Fruit fly (Drosophila melanogaster) whole organism, embryonic: ENCODE results near the gene sordd2.

Experiments
- ATbp ChIP-seq: fragments of 200-800 bp; sonication (Bioruptor generic); optimal IDR thresholded peaks from 2 replicates; lab custom pipeline; 2017; ENCODE audit warnings: missing biosample characterization, mild to moderate bottlenecking, missing genetic modification characterization, missing genetic modification reagents
- Atf-2 ChIP-seq: fragments of 200-800 bp; sonication (Bioruptor generic); optimal IDR thresholded peaks from 2 replicates; lab custom pipeline; 2016; ENCODE audit warnings: missing biosample characterization, missing genetic modification characterization
- Bgb ChIP-seq: fragments of 200-800 bp; sonication (Bioruptor generic); IDR thresholded peaks from 2 replicates; pipeline ENCODE4 v1.3.6; 2022; ENCODE audit warnings: missing biosample characterization, missing genetic modification characterization; ENCODE audit not compliant: partially characterized antibody
- CG10267 ChIP-seq: fragments of 200-800 bp; sonication (Bioruptor generic); optimal IDR thresholded peaks from 2 replicates; lab custom pipeline; 2018; ENCODE audit warnings: missing biosample characterization, mild to moderate bottlenecking, missing genetic modification characterization, moderate library complexity
- CG10979 ChIP-seq: fragments of 200-800 bp; sonication (Bioruptor generic); optimal IDR thresholded peaks from 2 replicates; lab custom pipeline; 2018; ENCODE audit warnings: missing biosample characterization, mild to moderate bottlenecking, missing genetic modification characterization, moderate library complexity
- CG11093 ChIP-seq: fragments of 200-800 bp; sonication (Bioruptor generic); IDR thresholded peaks from 3 replicates; pipeline ENCODE4 v1.3.6; 2022; ENCODE audit warnings: missing biosample characterization, missing genetic modification characterization
- CG14014 ChIP-seq: fragments of 200-800 bp; sonication (Bioruptor generic); IDR thresholded peaks from 2 replicates; pipeline ENCODE4 v1.3.6; 2022; ENCODE audit warnings: missing biosample characterization, missing genetic modification characterization
- CG14860 ChIP-seq: fragments of 200-800 bp; sonication (Bioruptor generic); IDR thresholded peaks from 3 replicates; pipeline ENCODE4 v1.3.6; 2022; ENCODE audit warnings: missing biosample characterization, missing genetic modification characterization; ENCODE audit not compliant: partially characterized antibody
- CG16863 ChIP-seq: fragments of 200-800 bp; sonication (Bioruptor generic); optimal IDR thresholded peaks from 3 replicates; lab custom pipeline; 2016; ENCODE audit warnings: missing biosample characterization, missing genetic modification characterization
- CG17385 ChIP-seq: fragments of 200-800 bp; sonication (Bioruptor generic); optimal IDR thresholded peaks from 3 replicates; lab custom pipeline; 2018; ENCODE audit warnings: missing biosample characterization, mild to moderate bottlenecking, missing genetic modification characterization
- CG2120 ChIP-seq: fragments of 200-800 bp; sonication (Bioruptor generic); optimal IDR thresholded peaks from 3 replicates; lab custom pipeline; 2016; ENCODE audit warnings: missing biosample characterization, missing genetic modification characterization
- CG30403 ChIP-seq: fragments of 200-800 bp; sonication (Bioruptor generic); optimal IDR thresholded peaks from 3 replicates; lab custom pipeline; 2016; ENCODE audit warnings: missing biosample characterization, missing genetic modification characterization
- CG33213 ChIP-seq: fragments of 200-800 bp; sonication (Bioruptor generic); optimal IDR thresholded peaks from 3 replicates; lab custom pipeline; 2016; ENCODE audit warnings: missing biosample characterization, missing genetic modification characterization
- CG42726 ChIP-seq: fragments of 200-800 bp; sonication (Bioruptor generic); IDR thresholded peaks from 2 replicates; pipeline ENCODE4 v1.3.6; 2022; ENCODE audit warnings: missing biosample characterization, missing genetic modification characterization; ENCODE audit not compliant: partially characterized antibody
- CG4854 ChIP-seq: fragments of 200-800 bp; sonication (Bioruptor generic); optimal IDR thresholded peaks from 2 replicates; lab custom pipeline; 2016; ENCODE audit warnings: missing biosample characterization, missing genetic modification characterization, inconsistent platforms
- CG6254 ChIP-seq: fragments of 200-800 bp; sonication (Bioruptor generic); optimal IDR thresholded peaks from 3 replicates; lab custom pipeline; 2017; ENCODE audit warnings: mild to moderate bottlenecking, missing biosample characterization, missing genetic modification reagents, missing genetic modification characterization
- CG8281 ChIP-seq: fragments of 200-800 bp; sonication (Bioruptor generic); optimal IDR thresholded peaks from 2 replicates; lab custom pipeline; 2018; ENCODE audit warnings: missing biosample characterization, mild to moderate bottlenecking, missing genetic modification characterization, moderate library complexity
- CG9727 ChIP-seq: fragments of 200-800 bp; sonication (Bioruptor generic); optimal IDR thresholded peaks from 3 replicates; lab custom pipeline; 2017; ENCODE audit warnings: missing biosample characterization, mild to moderate bottlenecking, missing genetic modification characterization
- Dad ChIP-seq: fragments of 200-800 bp; sonication (Bioruptor generic); optimal IDR thresholded peaks from 3 replicates; lab custom pipeline; 2016; ENCODE audit warnings: missing biosample characterization, missing genetic modification characterization
- Doc2 ChIP-seq: fragments of 200-800 bp; sonication (Bioruptor generic); IDR thresholded peaks from 2 replicates; pipeline ENCODE4 v1.3.6; 2022; ENCODE audit warnings: missing biosample characterization, missing genetic modification characterization
- Lim3 ChIP-seq: fragments of 200-800 bp; sonication (Bioruptor generic); IDR thresholded peaks from 2 replicates; pipeline ENCODE4 v1.3.6; 2022; ENCODE audit warnings: missing biosample characterization, missing genetic modification characterization
- Lpt ChIP-seq: fragments of >200 bp; optimal IDR thresholded peaks from 2 replicates; lab custom pipeline; 2018; ENCODE audit warnings: missing biosample characterization, missing genetic modification characterization
- MTF-1 ChIP-seq: fragments of 200-800 bp; sonication (Bioruptor generic); optimal IDR thresholded peaks from 2 replicates; lab custom pipeline; 2018; ENCODE audit warnings: missing biosample characterization, mild to moderate bottlenecking, missing genetic modification characterization, borderline replicate concordance
- NC2α ChIP-seq: fragments of 200-800 bp; sonication (Bioruptor generic); optimal IDR thresholded peaks from 2 replicates; lab custom pipeline; 2016; ENCODE audit warnings: missing biosample characterization, missing genetic modification characterization
- Scr ChIP-seq: fragments of 200-800 bp; sonication (Bioruptor generic); IDR thresholded peaks from 2 replicates; pipeline ENCODE4 v1.3.6; 2022; ENCODE audit warnings: missing biosample characterization, missing genetic modification characterization; ENCODE audit not compliant: partially characterized antibody
- Ssrp ChIP-seq: fragments of 200-800 bp; sonication (Bioruptor generic); optimal IDR thresholded peaks from 2 replicates; lab custom pipeline; 2018; ENCODE audit warnings: missing biosample characterization, mild to moderate bottlenecking, missing genetic modification characterization, moderate library complexity
- Xbp1 ChIP-seq: fragments of 200-800 bp; sonication (Bioruptor generic); optimal IDR thresholded peaks from 3 replicates; lab custom pipeline; 2016; ENCODE audit warnings: missing biosample characterization, mild to moderate bottlenecking, missing genetic modification characterization
- ab ChIP-seq: fragments of 200-800 bp; sonication (Bioruptor generic); optimal IDR thresholded peaks from 2 replicates; lab custom pipeline; 2016; ENCODE audit warnings: missing biosample characterization, missing genetic modification characterization
- bsh ChIP-seq, 2 experiments: fragments of 200-800 bp; sonication (Bioruptor generic); optimal IDR thresholded peaks; 2 replicates each; lab custom pipeline; 2017 to 2018; ENCODE audit warnings: mild to moderate bottlenecking in 2 of 2, missing biosample characterization in 2 of 2, missing genetic modification characterization in 2 of 2, moderate library complexity in 1 of 2
- da ChIP-seq: fragments of 200-800 bp; sonication (Bioruptor generic); optimal IDR thresholded peaks from 2 replicates; lab custom pipeline; 2016; ENCODE audit warnings: missing biosample characterization, missing genetic modification characterization
- gcm ChIP-seq: fragments of 200-800 bp; sonication (Bioruptor generic); optimal IDR thresholded peaks from 2 replicates; lab custom pipeline; 2019; ENCODE audit warnings: missing biosample characterization, mild to moderate bottlenecking, missing genetic modification characterization, moderate library complexity
- gem ChIP-seq: fragments of 200-800 bp; sonication (Bioruptor generic); optimal IDR thresholded peaks from 2 replicates; lab custom pipeline; 2019; ENCODE audit warnings: missing biosample characterization, mild to moderate bottlenecking, missing genetic modification characterization, moderate library complexity
- grn ChIP-seq: fragments of 200-800 bp; sonication (Bioruptor generic); optimal IDR thresholded peaks from 3 replicates; lab custom pipeline; 2017; ENCODE audit warnings: missing biosample characterization, missing genetic modification characterization
- gsb-n ChIP-seq: fragments of 200-800 bp; sonication (Bioruptor generic); optimal IDR thresholded peaks from 3 replicates; lab custom pipeline; 2018; ENCODE audit warnings: missing biosample characterization, mild to moderate bottlenecking, missing genetic modification characterization
- gt ChIP-seq: fragments of 200-800 bp; sonication (Bioruptor generic); IDR thresholded peaks from 2 replicates; pipeline ENCODE4 v1.3.6; 2022; ENCODE audit warnings: missing biosample characterization, missing genetic modification characterization
- klu ChIP-seq: fragments of 200-800 bp; sonication (Bioruptor generic); IDR thresholded peaks from 2 replicates; pipeline ENCODE4 v1.3.6; 2022; ENCODE audit warnings: missing biosample characterization, missing genetic modification characterization
- mld ChIP-seq: fragments of 200-800 bp; sonication (Bioruptor generic); IDR thresholded peaks from 3 replicates; pipeline ENCODE4 v1.3.6; 2022; ENCODE audit warnings: missing biosample characterization, missing genetic modification characterization; ENCODE audit not compliant: partially characterized antibody
- p53 ChIP-seq: fragments of 200-800 bp; sonication (Bioruptor generic); optimal IDR thresholded peaks from 2 replicates; lab custom pipeline; 2016; ENCODE audit warnings: missing biosample characterization, missing genetic modification characterization
- pan ChIP-seq, 4 experiments: fragments of >200 bp in 3 of 4; fragments of 200-800 bp in 1 of 4; sonication (Bioruptor generic) in 1 of 4; optimal IDR thresholded peaks in 3 of 4; IDR thresholded peaks in 1 of 4; 2 replicates each; pipeline versions ENCODE4 v1.3.6 to Lab custom; 2017 to 2022; ENCODE audit warnings: missing biosample characterization in 2 of 4, missing genetic modification characterization in 2 of 4, mixed read lengths in 1 of 4
- psq ChIP-seq: fragments of 200-800 bp; sonication (Bioruptor generic); optimal IDR thresholded peaks from 2 replicates; lab custom pipeline; 2017; ENCODE audit warnings: missing biosample characterization, missing genetic modification characterization
- pzg ChIP-seq: fragments of 200-800 bp; sonication (Bioruptor generic); optimal IDR thresholded peaks from 3 replicates; lab custom pipeline; 2018; ENCODE audit warnings: missing biosample characterization, mild to moderate bottlenecking, missing genetic modification characterization, moderate library complexity
- salm ChIP-seq: fragments of 200-800 bp; sonication (Bioruptor generic); optimal IDR thresholded peaks from 2 replicates; lab custom pipeline; 2018; ENCODE audit warnings: missing biosample characterization, mild to moderate bottlenecking, missing genetic modification characterization
- sens ChIP-seq: fragments of 200-800 bp; sonication (Bioruptor generic); peaks from one replicate; lab custom pipeline; 2016; ENCODE audit warnings: missing biosample characterization, missing genetic modification characterization
- seq ChIP-seq: fragments of 200-800 bp; sonication (Bioruptor generic); IDR thresholded peaks from 2 replicates; pipeline ENCODE4 v1.3.6; 2022; ENCODE audit warnings: missing biosample characterization, missing genetic modification characterization
- sna ChIP-seq: fragments of 200-800 bp; sonication (Bioruptor generic); IDR thresholded peaks from 2 replicates; pipeline ENCODE4 v1.3.6; 2022; ENCODE audit warnings: missing biosample characterization, missing genetic modification characterization; ENCODE audit not compliant: partially characterized antibody
- sqz ChIP-seq: fragments of 200-800 bp; sonication (Bioruptor generic); optimal IDR thresholded peaks from 3 replicates; lab custom pipeline; 2018; ENCODE audit warnings: missing biosample characterization, mild to moderate bottlenecking, missing genetic modification characterization
- tap ChIP-seq: fragments of 200-800 bp; optimal IDR thresholded peaks from 3 replicates; lab custom pipeline; 2019; ENCODE audit warnings: missing biosample characterization, mild to moderate bottlenecking, missing genetic modification characterization, moderate library complexity
- tio ChIP-seq: fragments of 200-800 bp; sonication (Bioruptor generic); optimal IDR thresholded peaks from 2 replicates; lab custom pipeline; 2017; ENCODE audit warnings: missing biosample characterization, missing genetic modification characterization, inconsistent platforms

The sordd2 gene

DNA sequence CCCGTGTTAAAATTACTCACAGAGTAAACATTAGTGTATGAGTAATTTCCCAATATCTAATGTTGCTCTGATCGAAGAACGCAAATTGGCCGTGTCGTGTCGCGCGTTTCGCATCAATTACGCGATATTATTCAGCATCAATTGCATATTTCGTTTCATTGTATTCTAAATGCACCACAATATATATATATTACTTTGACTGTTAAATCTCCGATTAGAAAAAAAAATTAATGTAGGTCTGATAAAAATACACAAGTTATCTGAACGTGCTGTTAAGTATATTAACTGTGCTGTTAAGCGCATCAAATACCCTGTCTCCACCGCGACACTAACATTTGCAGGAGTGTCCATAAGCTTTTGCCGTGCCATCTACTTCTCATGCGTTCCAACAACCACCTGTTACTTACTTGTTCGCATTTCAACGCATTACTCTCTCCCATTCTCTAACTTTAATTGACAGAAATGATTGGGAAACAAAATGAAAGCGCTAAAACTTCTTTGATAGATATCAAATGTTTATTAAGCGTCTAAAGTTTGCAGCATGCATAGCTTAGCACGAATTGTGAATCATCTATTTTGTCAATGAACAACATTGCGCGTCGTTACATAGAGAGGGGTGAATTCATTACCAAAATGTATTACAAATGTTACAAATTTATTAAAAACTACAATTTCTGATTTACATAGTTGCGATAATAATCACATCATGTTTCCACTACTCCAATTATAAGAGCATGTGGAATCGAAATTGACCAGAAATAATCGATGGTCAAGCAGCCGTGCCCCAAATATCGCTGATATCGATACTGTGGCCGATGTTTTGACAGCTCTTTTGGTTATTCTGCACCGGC, 38.3 kb downstream of the sordd2 start, which contains the start of the genes Graf and mRpL3 (continued):
- TF ChIP-seq sens (GFP tag; lab: Kevin White, UChicago) = peak; percentile 58
- no peak for TF ChIP-seq da (GFP tag; lab: Kevin White, UChicago)
- no peak for TF ChIP-seq gsb-n (tag; lab: Kevin White, UChicago)
- TF ChIP-seq MTF-1 (GFP tag; lab: Kevin White, UChicago) = no peak
- TF ChIP-seq ab (GFP tag; lab: Kevin White, UChicago) = no peak
- TF ChIP-seq Doc2 (GFP tag; lab: Robert Waterston, UW) = no peak
- TF ChIP-seq Dad = no peak
- TF ChIP-seq CG14860 (GFP tag; lab: Robert Waterston, UW) = peak; percentile 90
- no peak for TF ChIP-seq Lim3 (GFP tag; lab: Robert Waterston, UW)
- peak; percentile 5 for TF ChIP-seq CG2120 (GFP tag; lab: Kevin White, UChicago)
- no peak for TF ChIP-seq pan (optimal IDR thresholded peaks at IDR 0.05; lab: Kevin White, UChicago)
- TF ChIP-seq pan (GFP tag; optimal IDR thresholded peaks at IDR 0.05 in 1 of 2, IDR thresholded peaks at IDR 0.05 in 1 of 2) = no peak
- TF ChIP-seq p53 = no peak
- no peak for TF ChIP-seq CG4854 (GFP tag; lab: Kevin White, UChicago)
- TF ChIP-seq psq (GFP tag; lab: Kevin White, UChicago) = no peak
- TF ChIP-seq sna (GFP tag; lab: Robert Waterston, UW) = peak; percentile 83
- TF ChIP-seq klu (GFP tag; lab: Robert Waterston, UW) = no peak
- TF ChIP-seq CG17385 (GFP tag; lab: Kevin White, UChicago) = no peak
- TF ChIP-seq tio (GFP tag; lab: Kevin White, UChicago) = no peak
- TF ChIP-seq CG10979 (tag; lab: Kevin White, UChicago) = no peak
- no peak for TF ChIP-seq NC2α
- TF ChIP-seq mld (GFP tag; lab: Robert Waterston, UW) = peak; percentile 92
- TF ChIP-seq gt (GFP tag; lab: Robert Waterston, UW) = no peak
- TF ChIP-seq gem = no peak
- peak; percentile 14 for TF ChIP-seq grn (GFP tag; lab: Kevin White, UChicago)
- TF ChIP-seq CG42726 (GFP tag; lab: Robert Waterston, UW) = peak; percentile 88
- peak; percentile 93 for TF ChIP-seq Bgb
- TF ChIP-seq salm = no peak
- TF ChIP-seq Lpt (GFP tag; lab: Kevin White, UChicago) = no peak
- TF ChIP-seq CG10267 (tag; lab: Kevin White, UChicago) = no peak
- TF ChIP-seq CG30403 (GFP tag; lab: Kevin White, UChicago) = no peak
- TF ChIP-seq seq (GFP tag; lab: Robert Waterston, UW) = no peak
- no peak for TF ChIP-seq ATbp (GFP tag; lab: Kevin White, UChicago)
- TF ChIP-seq Atf-2 (GFP tag; lab: Kevin White, UChicago) = no peak
- no peak for TF ChIP-seq CG8281 (tag; lab: Kevin White, UChicago)
- no peak for TF ChIP-seq gcm (GFP tag; lab: Kevin White, UChicago)
- peak; percentile 34 for TF ChIP-seq pzg (GFP tag; lab: Kevin White, UChicago)
- TF ChIP-seq CG11093 (GFP tag; lab: Robert Waterston, UW) = no peak
- TF ChIP-seq CG33213 = no peak
- no peak for TF ChIP-seq CG16863
- no peak for TF ChIP-seq CG6254
- no peak for TF ChIP-seq Xbp1 (GFP tag; lab: Kevin White, UChicago)
- TF ChIP-seq tap (tag; lab: Kevin White, UChicago) = no peak
- TF ChIP-seq Ssrp = no peak
- TF ChIP-seq CG14014 (GFP tag; lab: Robert Waterston, UW) = no peak
- no peak for TF ChIP-seq CG9727
- TF ChIP-seq Scr (GFP tag; lab: Robert Waterston, UW) = peak; percentile 86
- no peak for TF ChIP-seq bsh (GFP tag; optimal IDR thresholded peaks at IDR 0.05; lab: Kevin White, UChicago)
- TF ChIP-seq sqz = peak; percentile 52
